Worm (Caenorhabditis elegans): ENCODE data around the gene pho-7.

ce11 chrX:10910716-10911115 is 30.4 kb downstream of the pho-7 start, which contains the start of gene F47B10.8:
- no peak for TF ChIP-seq snpc-4 (tag; optimal IDR thresholded peaks at IDR 0.05)
- TF ChIP-seq F49E8.2 (tag; optimal IDR thresholded peaks at IDR 0.05; ENCODE audit: borderline replicate concordance): no peak

Measured in whole organism, L4 larva.